Worm (Caenorhabditis elegans): ENCODE measurements around the gene C18G1.8.

- TF ChIP-seq snpc-4 (tag; optimal IDR thresholded peaks at IDR 0.05) (no peak), nhr-12 (tag; optimal IDR thresholded peaks at IDR 0.05) (no peak), nhr-11 (tag; optimal IDR thresholded peaks at IDR 0.05) (no peak), fos-1 (tag; optimal IDR thresholded peaks at IDR 0.05) (no peak), lin-13 (GFP tag; optimal IDR thresholded peaks at IDR 0.05) (no peak), aly-2 (tag; optimal IDR thresholded peaks at IDR 0.05) (no peak), zag-1 (tag; optimal IDR thresholded peaks at IDR 0.05) (no peak), ztf-4 (tag; optimal IDR thresholded peaks at IDR 0.05) (peak; percentile 22), elt-1 (tag; optimal IDR thresholded peaks at IDR 0.05) (no peak), ama-1 (optimal IDR thresholded peaks at IDR 0.05) (no peak), nhr-25 (tag; optimal IDR thresholded peaks at IDR 0.05) (no peak), ztf-11 (tag; optimal IDR thresholded peaks at IDR 0.05) (no peak)
Measured at ce11 chrV:4806859-4807258, 40.5 kb upstream of the C18G1.8 start.

All from whole organism, L2 larva.